Fruit fly (Drosophila melanogaster): ENCODE measurements around the gene CG14262.

- TF ChIP-seq CG32006 (GFP tag; optimal IDR thresholded peaks at IDR 0.05) (peak; percentile 65), ss (GFP tag; optimal IDR thresholded peaks at IDR 0.05) (peak; percentile 37 to 69), CG10669 (GFP tag; optimal IDR thresholded peaks at IDR 0.05) (peak; percentile 70), Hr39 (GFP tag; optimal IDR thresholded peaks at IDR 0.05) (peak; percentile 44)
Observed at dm6 chr3R:27224727-27225126, 40.5 kb downstream of the CG14262 start.

Data from whole organism, prepupa.